Worm (Caenorhabditis elegans): ENCODE results near the gene aff-1.

- TF ChIP-seq egl-44 (GFP tag; IDR thresholded peaks at IDR 0.05) (no peak), ceh-91 (GFP tag; IDR thresholded peaks at IDR 0.05) (no peak), unc-62 (GFP tag; optimal IDR thresholded peaks at IDR 0.05) (no peak), lir-1 (GFP tag; conservative IDR thresholded peaks at IDR 0.05) (no peak), B0336.3 (GFP tag; IDR thresholded peaks at IDR 0.05) (peak; percentile 53; the same call in 1 of the 2 replicates)
These were observed 24.7 kb upstream of the aff-1 start for ce11 chrII:6888211-6888610.
